Fruit fly (Drosophila melanogaster): ENCODE measurements around the gene CG32148.

DNA sequence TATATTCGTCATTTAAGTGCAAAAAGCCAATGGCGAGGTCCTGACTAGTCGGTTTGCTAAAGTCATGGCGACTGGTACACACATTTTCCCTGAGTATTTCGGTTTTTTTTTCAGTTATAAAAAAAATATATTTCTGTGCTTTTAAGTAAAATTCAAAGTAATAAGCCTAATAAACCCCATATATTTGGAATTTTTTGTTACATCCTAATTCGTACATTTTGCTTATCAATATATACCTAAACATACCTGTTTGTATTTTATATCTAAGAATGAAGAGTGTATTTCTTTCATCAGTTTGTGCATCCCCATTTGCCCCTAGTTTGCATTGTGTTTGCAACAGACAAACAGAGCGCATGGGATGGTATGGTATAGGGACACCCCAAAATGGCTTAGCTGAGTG, 12.3 kb downstream of the CG32148 start:
- no peak for TF ChIP-seq psq (optimal IDR thresholded peaks at IDR 0.05)
- no peak for TF ChIP-seq usp (GFP tag; optimal IDR thresholded peaks at IDR 0.05)
- TF ChIP-seq pan (optimal IDR thresholded peaks at IDR 0.05): no peak
- no peak for TF ChIP-seq EcR (GFP tag; optimal IDR thresholded peaks at IDR 0.05)
- TF ChIP-seq CG8478 (optimal IDR thresholded peaks at IDR 0.05): no peak

All from whole organism.